Fruit fly (Drosophila melanogaster) whole organism, embryonic: ENCODE results near the gene Oatp26F.
A peak's percentile ranks its signal among the peaks of the same experiment; 100 is the strongest.

Experiments
- CG10267 ChIP-seq: fragments of 200-800 bp; sonication (Bioruptor generic); optimal IDR thresholded peaks from 2 replicates; lab custom pipeline; 2018; ENCODE audit warnings: missing biosample characterization, mild to moderate bottlenecking, missing genetic modification characterization, moderate library complexity
- CG10366 ChIP-seq: fragments of 200-800 bp; sonication (Bioruptor generic); IDR thresholded peaks from 2 replicates; pipeline ENCODE4 v1.3.6; 2022; ENCODE audit warnings: missing biosample characterization, missing genetic modification characterization
- CG12391 ChIP-seq: fragments of 200-800 bp; sonication (Bioruptor generic); optimal IDR thresholded peaks from 3 replicates; lab custom pipeline; 2018; ENCODE audit warnings: missing biosample characterization, mild to moderate bottlenecking, missing genetic modification characterization, moderate library complexity
- CG12769 ChIP-seq: fragments of 200-800 bp; sonication (Bioruptor generic); optimal IDR thresholded peaks from 2 replicates; lab custom pipeline; 2019; ENCODE audit warnings: missing biosample characterization, mild to moderate bottlenecking, missing genetic modification characterization, moderate library complexity
- CG13123 ChIP-seq: fragments of 200-800 bp; sonication (Bioruptor generic); optimal IDR thresholded peaks from 2 replicates; lab custom pipeline; 2016; ENCODE audit warnings: missing biosample characterization, missing genetic modification characterization
- CG13287 ChIP-seq: fragments of 200-800 bp; sonication (Bioruptor generic); IDR thresholded peaks from 2 replicates; pipeline ENCODE4 v1.3.6; 2022; ENCODE audit warnings: missing biosample characterization, missing genetic modification characterization; ENCODE audit not compliant: partially characterized antibody
- CG13624 ChIP-seq: fragments of 200-800 bp; sonication (Bioruptor generic); optimal IDR thresholded peaks from 2 replicates; lab custom pipeline; 2016; ENCODE audit warnings: missing biosample characterization, missing genetic modification characterization
- CG14050 ChIP-seq: fragments of 200-800 bp; sonication (Bioruptor generic); IDR thresholded peaks from 3 replicates; pipeline ENCODE4 v1.3.6; 2022; ENCODE audit warnings: missing biosample characterization, missing genetic modification characterization
- CG31365 ChIP-seq: fragments of 200-800 bp; sonication (Bioruptor generic); optimal IDR thresholded peaks from 2 replicates; lab custom pipeline; 2018; ENCODE audit warnings: missing biosample characterization, mild to moderate bottlenecking, missing genetic modification characterization
- CG32532 ChIP-seq: fragments of 200-800 bp; sonication (Bioruptor generic); IDR thresholded peaks from 2 replicates; pipeline ENCODE4 v1.3.6; 2022; ENCODE audit warnings: missing biosample characterization, missing genetic modification characterization
- CG34224 ChIP-seq: fragments of 200-800 bp; sonication (Bioruptor generic); IDR thresholded peaks from 3 replicates; pipeline ENCODE4 v1.3.6; 2022; ENCODE audit warnings: missing biosample characterization, missing genetic modification characterization; ENCODE audit not compliant: partially characterized antibody
- CG6654 ChIP-seq: fragments of 200-800 bp; sonication (Bioruptor generic); optimal IDR thresholded peaks from 2 replicates; lab custom pipeline; 2017; ENCODE audit warnings: missing biosample characterization, mild to moderate bottlenecking, missing genetic modification characterization
- CG6791 ChIP-seq: fragments of 200-800 bp; sonication (Bioruptor generic); IDR thresholded peaks from 3 replicates; pipeline ENCODE4 v1.3.6; 2022; ENCODE audit warnings: missing biosample characterization, missing genetic modification characterization; ENCODE audit not compliant: partially characterized antibody
- CG7963 ChIP-seq: fragments of 200-800 bp; sonication (Bioruptor generic); IDR thresholded peaks from 3 replicates; pipeline ENCODE4 v1.3.6; 2022; ENCODE audit warnings: missing biosample characterization, missing genetic modification characterization; ENCODE audit not compliant: partially characterized antibody
- CG8290 ChIP-seq, 3 experiments: fragments of 200-800 bp; sonication (Bioruptor generic); optimal IDR thresholded peaks; 2 replicates each; lab custom pipeline; 2016 to 2019; ENCODE audit warnings: missing biosample characterization in 3 of 3, missing genetic modification characterization in 3 of 3, mild to moderate bottlenecking in 2 of 3, moderate library complexity in 1 of 3
- CG8924 ChIP-seq: fragments of 200-800 bp; optimal IDR thresholded peaks from 3 replicates; lab custom pipeline; 2019; ENCODE audit warnings: missing biosample characterization, mild to moderate bottlenecking, missing genetic modification characterization, moderate library complexity
- Dll ChIP-seq: fragments of 200-800 bp; sonication (Bioruptor generic); IDR thresholded peaks from 4 replicates; pipeline ENCODE4 v1.3.6; 2022; ENCODE audit warnings: missing biosample characterization, missing genetic modification characterization; ENCODE audit not compliant: partially characterized antibody
- H15 ChIP-seq: fragments of 200-800 bp; sonication (Bioruptor generic); IDR thresholded peaks from 3 replicates; pipeline ENCODE4 v1.3.6; 2022; ENCODE audit warnings: missing biosample characterization, missing genetic modification characterization
- HHEX ChIP-seq: fragments of 200-800 bp; sonication (Bioruptor generic); optimal IDR thresholded peaks from 3 replicates; lab custom pipeline; 2017; ENCODE audit warnings: missing biosample characterization, mild to moderate bottlenecking, missing genetic modification characterization, missing genetic modification reagents
- HLH4C ChIP-seq: fragments of 200-800 bp; sonication (Bioruptor generic); IDR thresholded peaks from 3 replicates; pipeline ENCODE4 v1.3.6; 2022; ENCODE audit warnings: missing biosample characterization, missing genetic modification characterization; ENCODE audit not compliant: partially characterized antibody
- HmgD ChIP-seq: fragments of 200-800 bp; sonication (Bioruptor generic); optimal IDR thresholded peaks from 3 replicates; lab custom pipeline; 2016; ENCODE audit warnings: missing biosample characterization, missing genetic modification characterization
- Lim3 ChIP-seq: fragments of 200-800 bp; sonication (Bioruptor generic); IDR thresholded peaks from 2 replicates; pipeline ENCODE4 v1.3.6; 2022; ENCODE audit warnings: missing biosample characterization, missing genetic modification characterization
- Mad ChIP-seq: fragments of 200-800 bp; sonication (Bioruptor generic); optimal IDR thresholded peaks from 2 replicates; lab custom pipeline; 2016; ENCODE audit warnings: missing biosample characterization, missing genetic modification characterization
- Mrtf ChIP-seq: fragments of 200-800 bp; sonication (Bioruptor generic); IDR thresholded peaks from 3 replicates; pipeline ENCODE4 v1.3.6; 2022; ENCODE audit warnings: missing biosample characterization, missing genetic modification characterization
- NfI ChIP-seq: fragments of 200-800 bp; sonication (Bioruptor generic); optimal IDR thresholded peaks from 3 replicates; lab custom pipeline; 2018; ENCODE audit warnings: missing biosample characterization, mild to moderate bottlenecking, missing genetic modification characterization, moderate library complexity
- Opbp ChIP-seq: fragments of 200-800 bp; sonication (Bioruptor generic); IDR thresholded peaks from 3 replicates; pipeline ENCODE4 v1.3.6; 2022; ENCODE audit warnings: missing biosample characterization, missing genetic modification characterization; ENCODE audit not compliant: partially characterized antibody
- Pdp1 ChIP-seq, 2 experiments: fragments of 200-800 bp; sonication (Bioruptor generic); optimal IDR thresholded peaks; 3 replicates each; lab custom pipeline; 2016; ENCODE audit warnings: missing biosample characterization in 2 of 2, missing genetic modification characterization in 2 of 2, mild to moderate bottlenecking in 1 of 2, moderate library complexity in 1 of 2
- Sin3A ChIP-seq: fragments of >200 bp; optimal IDR thresholded peaks from 2 replicates; lab custom pipeline; 2018
- Xbp1 ChIP-seq: fragments of 200-800 bp; sonication (Bioruptor generic); optimal IDR thresholded peaks from 3 replicates; lab custom pipeline; 2016; ENCODE audit warnings: missing biosample characterization, mild to moderate bottlenecking, missing genetic modification characterization
- ab ChIP-seq: fragments of 200-800 bp; sonication (Bioruptor generic); optimal IDR thresholded peaks from 2 replicates; lab custom pipeline; 2016; ENCODE audit warnings: missing biosample characterization, missing genetic modification characterization
- ash1 ChIP-seq: fragments of 200-800 bp; sonication (Bioruptor generic); optimal IDR thresholded peaks from 2 replicates; lab custom pipeline; 2018; ENCODE audit warnings: missing biosample characterization, mild to moderate bottlenecking, missing genetic modification characterization
- bbx ChIP-seq: fragments of 200-800 bp; sonication (Bioruptor generic); IDR thresholded peaks from 2 replicates; pipeline ENCODE4 v1.3.6; 2022; ENCODE audit warnings: missing biosample characterization, missing genetic modification characterization; ENCODE audit not compliant: partially characterized antibody
- cas ChIP-seq: fragments of 200-800 bp; sonication (Bioruptor generic); IDR thresholded peaks from 2 replicates; pipeline ENCODE4 v1.3.6; 2022; ENCODE audit warnings: missing biosample characterization, missing genetic modification characterization
- chinmo ChIP-seq: fragments of 200-800 bp; sonication (Bioruptor generic); IDR thresholded peaks from 4 replicates; pipeline ENCODE4 v1.3.6; 2022; ENCODE audit warnings: missing biosample characterization, missing genetic modification characterization; ENCODE audit not compliant: partially characterized antibody
- chn ChIP-seq: fragments of 200-800 bp; sonication (Bioruptor generic); optimal IDR thresholded peaks from 2 replicates; lab custom pipeline; 2016; ENCODE audit warnings: missing biosample characterization, missing genetic modification characterization
- disco-r ChIP-seq: fragments of 200-800 bp; sonication (Bioruptor generic); optimal IDR thresholded peaks from 2 replicates; lab custom pipeline; 2016; ENCODE audit warnings: missing biosample characterization, missing genetic modification characterization
- ewg ChIP-seq: fragments of 200-800 bp; sonication (Bioruptor generic); optimal IDR thresholded peaks from 3 replicates; lab custom pipeline; 2017; ENCODE audit warnings: mild to moderate bottlenecking, missing biosample characterization, missing genetic modification reagents, missing genetic modification characterization
- exex ChIP-seq: fragments of 200-800 bp; sonication (Bioruptor generic); optimal IDR thresholded peaks from 4 replicates; lab custom pipeline; 2018; ENCODE audit warnings: missing biosample characterization, mild to moderate bottlenecking, missing genetic modification characterization, moderate library complexity
- hb ChIP-seq: fragments of 200-800 bp; sonication (Bioruptor generic); IDR thresholded peaks from 3 replicates; pipeline ENCODE4 v1.3.6; 2022; ENCODE audit warnings: missing biosample characterization, missing genetic modification characterization; ENCODE audit not compliant: partially characterized antibody
- mld ChIP-seq: fragments of 200-800 bp; sonication (Bioruptor generic); IDR thresholded peaks from 3 replicates; pipeline ENCODE4 v1.3.6; 2022; ENCODE audit warnings: missing biosample characterization, missing genetic modification characterization; ENCODE audit not compliant: partially characterized antibody
- nerfin-2 ChIP-seq: fragments of 200-800 bp; sonication (Bioruptor generic); IDR thresholded peaks from 2 replicates; pipeline ENCODE4 v1.3.6; 2022; ENCODE audit warnings: missing biosample characterization, missing genetic modification characterization; ENCODE audit not compliant: partially characterized antibody
- repo ChIP-seq: fragments of 200-800 bp; sonication (Bioruptor generic); optimal IDR thresholded peaks from 2 replicates; lab custom pipeline; 2016; ENCODE audit warnings: missing biosample characterization, missing genetic modification characterization
- sc ChIP-seq, 3 experiments: fragments of >200 bp in 2 of 3; fragments of 200-800 bp in 1 of 3; sonication (Bioruptor generic) in 1 of 3; optimal IDR thresholded peaks; 2 replicates in 2 of 3; 3 replicates in 1 of 3; lab custom pipeline; 2017; ENCODE audit warnings: mild to moderate bottlenecking in 1 of 3, missing biosample characterization in 1 of 3, missing genetic modification characterization in 1 of 3, missing genetic modification reagents in 1 of 3
- slou ChIP-seq: fragments of 200-800 bp; sonication (Bioruptor generic); optimal IDR thresholded peaks from 3 replicates; lab custom pipeline; 2016; ENCODE audit warnings: missing biosample characterization, missing genetic modification characterization
- sna ChIP-seq: fragments of 200-800 bp; sonication (Bioruptor generic); IDR thresholded peaks from 2 replicates; pipeline ENCODE4 v1.3.6; 2022; ENCODE audit warnings: missing biosample characterization, missing genetic modification characterization; ENCODE audit not compliant: partially characterized antibody
- unc-4 ChIP-seq: fragments of 200-800 bp; sonication (Bioruptor generic); IDR thresholded peaks from 2 replicates; pipeline ENCODE4 v1.3.6; 2022; ENCODE audit warnings: missing biosample characterization, missing genetic modification characterization; ENCODE audit not compliant: partially characterized antibody
- wdn ChIP-seq: fragments of 200-800 bp; sonication (Bioruptor generic); IDR thresholded peaks from 2 replicates; pipeline ENCODE4 v1.3.6; 2022; ENCODE audit warnings: missing biosample characterization, missing genetic modification characterization
- yki ChIP-seq: fragments of >200 bp; optimal IDR thresholded peaks from 3 replicates; lab custom pipeline; 2018
- zen2 ChIP-seq: fragments of 200-800 bp; sonication (Bioruptor generic); IDR thresholded peaks from 3 replicates; pipeline ENCODE4 v1.3.6; 2022; ENCODE audit warnings: missing biosample characterization, missing genetic modification characterization; ENCODE audit not compliant: partially characterized antibody

Oatp26F gene

DNA sequence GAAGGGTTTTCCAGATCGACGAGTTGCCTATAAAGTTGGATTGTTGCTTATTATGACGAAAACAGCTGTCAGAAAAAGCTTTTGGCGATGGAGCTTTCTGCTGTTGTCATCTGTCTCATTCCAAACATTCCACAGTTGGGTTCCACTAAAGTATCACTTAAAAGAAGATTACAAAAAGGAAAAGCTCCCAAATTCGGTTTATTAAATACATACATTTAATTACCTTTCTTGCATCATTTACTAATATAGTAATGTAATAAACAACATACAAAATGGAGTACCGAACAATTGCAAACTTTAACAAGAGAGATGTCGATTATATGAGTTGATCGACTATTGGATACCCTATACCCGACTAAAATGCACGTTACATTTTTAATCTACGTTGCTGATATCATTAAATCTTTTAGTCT, 24.1 kb upstream of the Oatp26F start, which contains the start of gene CG31633:
CG31633 (minus strand) TSS at position 58 of the 413 bp plus-strand sequence.
- TF ChIP-seq CG8924 (tag; lab: Kevin White, UChicago) (no peak), exex (tag; lab: Kevin White, UChicago) (peak; percentile 61), Lim3 (GFP tag; lab: Robert Waterston, UW) (no peak), CG10267 (tag; lab: Kevin White, UChicago) (no peak), nerfin-2 (peak; percentile 91), CG13287 (GFP tag; lab: Robert Waterston, UW) (peak; percentile 84), CG14050 (GFP tag; lab: Robert Waterston, UW) (no peak), ash1 (GFP tag; lab: Kevin White, UChicago) (no peak), slou (GFP tag; lab: Kevin White, UChicago) (no peak), CG13123 (no peak), CG31365 (tag; lab: Kevin White, UChicago) (no peak), NfI (GFP tag; lab: Kevin White, UChicago) (no peak), Dll (GFP tag; lab: Robert Waterston, UW) (peak; percentile 71), H15 (no peak), HmgD (GFP tag; lab: Kevin White, UChicago) (no peak), CG13624 (GFP tag; lab: Kevin White, UChicago) (no peak), sna (GFP tag; lab: Robert Waterston, UW) (peak; percentile 78; the same call in 1 of the 2 replicates), CG6654 (no peak), CG34224 (GFP tag; lab: Robert Waterston, UW) (peak; percentile 91), Xbp1 (no peak), ab (no peak), chn (GFP tag; lab: Kevin White, UChicago) (no peak), repo (no peak), CG7963 (GFP tag; lab: Robert Waterston, UW) (peak; percentile 82), hb (GFP tag; lab: Robert Waterston, UW) (peak; percentile 85), zen2 (peak; percentile 53; the same call in 2 of the 3 replicates), CG8290 (GFP tag; optimal IDR thresholded peaks at IDR 0.05; lab: Kevin White, UChicago) (peak; percentile 42), CG8290 (tag; optimal IDR thresholded peaks at IDR 0.05; lab: Kevin White, UChicago) (no peak), CG6791 (GFP tag; lab: Robert Waterston, UW) (peak; percentile 72; the same call in 2 of the 3 replicates), disco-r (no peak), mld (GFP tag; lab: Robert Waterston, UW) (peak; percentile 77), Mrtf (GFP tag; lab: Robert Waterston, UW) (no peak), CG32532 (GFP tag; lab: Robert Waterston, UW) (no peak), chinmo (GFP tag; lab: Robert Waterston, UW) (peak; percentile 80; the same call in 1 of the 4 replicates), ewg (GFP tag; lab: Kevin White, UChicago) (no peak), Mad (GFP tag; lab: Kevin White, UChicago) (no peak), Pdp1 (GFP tag; optimal IDR thresholded peaks at IDR 0.05; lab: Kevin White, UChicago) (peak in 1 of 2 experiments; percentile 48), HHEX (GFP tag; lab: Kevin White, UChicago) (no peak), unc-4 (GFP tag; lab: Robert Waterston, UW) (peak; percentile 50), sc (optimal IDR thresholded peaks at IDR 0.05; lab: Kevin White, UChicago) (no peak), sc (GFP tag; optimal IDR thresholded peaks at IDR 0.05; lab: Kevin White, UChicago) (no peak), bbx (peak; percentile 70), yki (lab: Kevin White, UChicago) (no peak), CG12769 (tag; lab: Kevin White, UChicago) (no peak), CG12391 (tag; lab: Kevin White, UChicago) (no peak), HLH4C (GFP tag; lab: Robert Waterston, UW) (peak; percentile 94), wdn (GFP tag; lab: Robert Waterston, UW) (no peak), Sin3A (lab: Kevin White, UChicago) (no peak), CG10366 (GFP tag; lab: Robert Waterston, UW) (no peak), cas (GFP tag; lab: Robert Waterston, UW) (no peak), Opbp (GFP tag; lab: Robert Waterston, UW) (no peak)
